Worm (Caenorhabditis elegans) whole organism, late embryonic: ENCODE data around the gene pot-1.
A peak's percentile ranks its signal among the peaks of the same experiment; 100 is the strongest.

Experiments
- C08G9.2 ChIP-seq: sonication (generic microtip); optimal IDR thresholded peaks from 2 replicates; lab custom pipeline; 2016; ENCODE audit warnings: mild to moderate bottlenecking, missing genetic modification characterization, moderate library complexity, missing compliant biosample characterization
- C38D4.7 ChIP-seq: fragments of 200-800 bp; sonication (Bioruptor generic); optimal IDR thresholded peaks from 2 replicates; lab custom pipeline; 2018; ENCODE audit warnings: mild to moderate bottlenecking, missing genetic modification characterization, moderate library complexity, missing compliant biosample characterization
- F13H6.1 ChIP-seq: sonication (generic microtip); optimal IDR thresholded peaks from 2 replicates; lab custom pipeline; 2016; ENCODE audit warnings: missing genetic modification characterization, missing compliant biosample characterization
- K02D7.2 ChIP-seq: sonication (generic microtip); optimal IDR thresholded peaks from 2 replicates; lab custom pipeline; 2017; ENCODE audit warnings: mild to moderate bottlenecking, missing genetic modification characterization, missing compliant biosample characterization
- K09A11.1 ChIP-seq: sonication (generic microtip); optimal IDR thresholded peaks from 2 replicates; lab custom pipeline; 2017; ENCODE audit warnings: antibody characterized with exemption, mild to moderate bottlenecking, missing genetic modification characterization, missing compliant biosample characterization; ENCODE audit not compliant: insufficient read depth
- ama-1 ChIP-seq: fragments of 150-350 bp; optimal IDR thresholded peaks from 2 replicates; lab custom pipeline; 2014
- ceh-14 ChIP-seq: sonication (generic microtip); optimal IDR thresholded peaks from 2 replicates; lab custom pipeline; 2016; ENCODE audit warnings: missing genotype, missing genetic modification characterization, missing compliant biosample characterization
- ceh-18 ChIP-seq: sonication (generic microtip); optimal IDR thresholded peaks from 2 replicates; lab custom pipeline; 2016; ENCODE audit warnings: missing genetic modification characterization, missing compliant biosample characterization
- ceh-19 ChIP-seq: fragments of 200-800 bp; sonication (Bioruptor generic); optimal IDR thresholded peaks from 2 replicates; lab custom pipeline; 2018; ENCODE audit warnings: mild to moderate bottlenecking, missing genetic modification characterization, missing compliant biosample characterization
- ceh-2 ChIP-seq: sonication (generic microtip); optimal IDR thresholded peaks from 2 replicates; lab custom pipeline; 2016; ENCODE audit warnings: missing genotype, missing genetic modification characterization, missing compliant biosample characterization
- ceh-24 ChIP-seq: sonication (generic microtip); optimal IDR thresholded peaks from 2 replicates; lab custom pipeline; 2016; ENCODE audit warnings: mild to moderate bottlenecking, missing genetic modification characterization, missing compliant biosample characterization
- ceh-30 ChIP-seq: fragments of 150-350 bp; optimal IDR thresholded peaks from 2 replicates; lab custom pipeline; 2014; ENCODE audit warnings: missing biosample characterization, missing genetic modification characterization
- ceh-31 ChIP-seq: sonication (generic microtip); optimal IDR thresholded peaks from 2 replicates; lab custom pipeline; 2016; ENCODE audit warnings: missing genetic modification characterization, missing compliant biosample characterization
- ceh-34 ChIP-seq: sonication (generic microtip); optimal IDR thresholded peaks from 2 replicates; lab custom pipeline; 2016; ENCODE audit warnings: mild to moderate bottlenecking, missing genetic modification characterization, missing compliant biosample characterization
- ceh-45 ChIP-seq: fragments of 200-800 bp; sonication (Bioruptor generic); IDR thresholded peaks from 2 replicates; pipeline ENCODE4 v1.3.6; 2022; ENCODE audit warnings: missing genetic modification reagents, missing genetic modification characterization, missing compliant biosample characterization
- ceh-48 ChIP-seq: sonication (generic microtip); optimal IDR thresholded peaks from 2 replicates; lab custom pipeline; 2016; ENCODE audit warnings: missing genetic modification characterization, inconsistent platforms, missing compliant biosample characterization
- ceh-9 ChIP-seq: sonication (generic microtip); optimal IDR thresholded peaks from 2 replicates; lab custom pipeline; 2016; ENCODE audit warnings: mild to moderate bottlenecking, missing genetic modification characterization, inconsistent platforms, missing compliant biosample characterization
- che-1 ChIP-seq: sonication (generic microtip); optimal IDR thresholded peaks from 2 replicates; lab custom pipeline; 2016; ENCODE audit warnings: mild to moderate bottlenecking, missing genetic modification characterization, missing compliant biosample characterization
- dmd-4 ChIP-seq: sonication (generic microtip); optimal IDR thresholded peaks from 2 replicates; lab custom pipeline; 2016; ENCODE audit warnings: borderline replicate concordance, missing genetic modification characterization, missing compliant biosample characterization
- dve-1 ChIP-seq: sonication (generic microtip); optimal IDR thresholded peaks from 2 replicates; lab custom pipeline; 2017; ENCODE audit warnings: antibody characterized with exemption, mild to moderate bottlenecking, missing genetic modification characterization, missing compliant biosample characterization
- elt-2 ChIP-seq: sonication (generic microtip); optimal IDR thresholded peaks from 2 replicates; lab custom pipeline; 2016; ENCODE audit warnings: missing genetic modification reagents, missing genetic modification characterization, missing compliant biosample characterization
- elt-4 ChIP-seq: sonication (generic microtip); optimal IDR thresholded peaks from 2 replicates; lab custom pipeline; 2016; ENCODE audit warnings: missing genetic modification characterization, missing compliant biosample characterization
- ets-4 ChIP-seq: sonication (generic microtip); optimal IDR thresholded peaks from 2 replicates; lab custom pipeline; 2016; ENCODE audit warnings: missing genetic modification characterization, missing compliant biosample characterization
- fkh-10 ChIP-seq: fragments of 150-350 bp; optimal IDR thresholded peaks from 2 replicates; lab custom pipeline; 2014; ENCODE audit warnings: missing biosample characterization, missing genetic modification reagents, missing genetic modification characterization
- gmeb-2 ChIP-seq: sonication (generic microtip); optimal IDR thresholded peaks from 2 replicates; lab custom pipeline; 2016; ENCODE audit warnings: missing genetic modification characterization, inconsistent platforms, missing compliant biosample characterization
- hlh-13 ChIP-seq: fragments of 200-800 bp; sonication (Bioruptor generic); optimal IDR thresholded peaks from 2 replicates; lab custom pipeline; 2018; ENCODE audit warnings: mild to moderate bottlenecking, missing genetic modification characterization, missing compliant biosample characterization
- hlh-15 ChIP-seq: sonication (generic microtip); optimal IDR thresholded peaks from 2 replicates; lab custom pipeline; 2016; ENCODE audit warnings: missing genetic modification characterization, missing compliant biosample characterization
- hlh-30 ChIP-seq: sonication (generic microtip); optimal IDR thresholded peaks from 2 replicates; lab custom pipeline; 2017; ENCODE audit warnings: antibody characterized with exemption, missing genetic modification characterization, missing compliant biosample characterization; ENCODE audit not compliant: insufficient read depth
- hlh-6 ChIP-seq: sonication (generic microtip); optimal IDR thresholded peaks from 2 replicates; lab custom pipeline; 2016; ENCODE audit warnings: missing genotype, missing genetic modification characterization, missing compliant biosample characterization
- lin-11 ChIP-seq: fragments of 200-800 bp; sonication (Bioruptor generic); optimal IDR thresholded peaks from 2 replicates; lab custom pipeline; 2018; ENCODE audit warnings: mild to moderate bottlenecking, missing genetic modification characterization, missing compliant biosample characterization
- madf-2 ChIP-seq: sonication (generic microtip); optimal IDR thresholded peaks from 2 replicates; lab custom pipeline; 2017; ENCODE audit warnings: missing genetic modification characterization, missing compliant biosample characterization
- mec-3 ChIP-seq: sonication (generic microtip); optimal IDR thresholded peaks from 2 replicates; lab custom pipeline; 2016; ENCODE audit warnings: borderline replicate concordance, missing genetic modification characterization, missing compliant biosample characterization
- nfya-1 ChIP-seq: sonication (generic microtip); optimal IDR thresholded peaks from 2 replicates; lab custom pipeline; 2017; ENCODE audit warnings: missing genetic modification characterization, mild to moderate bottlenecking, missing compliant biosample characterization, antibody characterized with exemption, moderate library complexity
- nhr-11 ChIP-seq: fragments of 150-350 bp; optimal IDR thresholded peaks from 2 replicates; lab custom pipeline; 2014; ENCODE audit warnings: missing biosample characterization, missing genetic modification characterization
- pat-9 ChIP-seq: fragments of 200-800 bp; sonication (Bioruptor generic); optimal IDR thresholded peaks from 2 replicates; lab custom pipeline; 2018; ENCODE audit warnings: mild to moderate bottlenecking, missing genetic modification characterization, moderate library complexity, missing compliant biosample characterization
- pha-2 ChIP-seq: sonication (generic microtip); optimal IDR thresholded peaks from 2 replicates; lab custom pipeline; 2017; ENCODE audit warnings: mild to moderate bottlenecking, missing genetic modification characterization, missing compliant biosample characterization
- pha-4 ChIP-seq: fragments of 150-350 bp; optimal IDR thresholded peaks from 2 replicates; lab custom pipeline; 2018; ENCODE audit warnings: missing biosample characterization, missing genetic modification reagents, missing genetic modification characterization
- pqm-1 ChIP-seq: sonication (generic microtip); optimal IDR thresholded peaks from 2 replicates; lab custom pipeline; 2016; ENCODE audit warnings: missing genetic modification characterization, missing compliant biosample characterization
- pros-1 ChIP-seq: fragments of 150-350 bp; optimal IDR thresholded peaks from 2 replicates; lab custom pipeline; 2014; ENCODE audit warnings: missing biosample characterization, missing genetic modification reagents, missing genetic modification characterization
- ref-2 ChIP-seq: sonication (generic microtip); optimal IDR thresholded peaks from 2 replicates; lab custom pipeline; 2016; ENCODE audit warnings: missing genetic modification characterization, missing compliant biosample characterization
- rnt-1 ChIP-seq: sonication (generic microtip); optimal IDR thresholded peaks from 2 replicates; lab custom pipeline; 2016; ENCODE audit warnings: missing genetic modification characterization, missing compliant biosample characterization
- syd-9 ChIP-seq: sonication (generic microtip); optimal IDR thresholded peaks from 2 replicates; lab custom pipeline; 2016; ENCODE audit warnings: mild to moderate bottlenecking, missing genetic modification characterization, moderate library complexity, missing compliant biosample characterization
- tbx-2 ChIP-seq: sonication (generic microtip); optimal IDR thresholded peaks from 2 replicates; lab custom pipeline; 2016; ENCODE audit warnings: missing genetic modification characterization, missing compliant biosample characterization
- tbx-7 ChIP-seq: sonication (generic microtip); optimal IDR thresholded peaks from 2 replicates; lab custom pipeline; 2016; ENCODE audit warnings: missing genotype, missing genetic modification characterization, missing compliant biosample characterization
- ttx-3 ChIP-seq: sonication (generic microtip); optimal IDR thresholded peaks from 2 replicates; lab custom pipeline; 2016; ENCODE audit warnings: missing genetic modification reagents, missing genetic modification characterization, missing compliant biosample characterization
- unc-3 ChIP-seq, 2 experiments: fragments of 200-800 bp in 1 of 2; sonication (Bioruptor generic) in 1 of 2; sonication (generic microtip) in 1 of 2; conservative IDR thresholded peaks in 1 of 2; optimal IDR thresholded peaks in 1 of 2; 2 replicates each; pipeline versions ENCODE4 v1.3.6 to Lab custom; 2016 to 2022; ENCODE audit warnings: missing compliant biosample characterization in 2 of 2, missing genetic modification characterization in 2 of 2, missing genetic modification reagents in 1 of 2
- unc-42 ChIP-seq: sonication (generic microtip); optimal IDR thresholded peaks from 2 replicates; lab custom pipeline; 2016; ENCODE audit warnings: missing genotype, missing genetic modification characterization, missing compliant biosample characterization
- unc-55 ChIP-seq: sonication (generic microtip); optimal IDR thresholded peaks from 2 replicates; lab custom pipeline; 2017; ENCODE audit warnings: missing biosample characterization, missing genetic modification reagents, missing genetic modification characterization
- zip-5 ChIP-seq: sonication (generic microtip); optimal IDR thresholded peaks from 2 replicates; lab custom pipeline; 2016; ENCODE audit warnings: missing genetic modification characterization, missing compliant biosample characterization
- ztf-16 ChIP-seq: sonication (generic microtip); optimal IDR thresholded peaks from 2 replicates; lab custom pipeline; 2017; ENCODE audit warnings: missing genetic modification characterization, missing compliant biosample characterization

Gene pot-1

ce11 chrIII:7162065-7162762 lies 28.7 kb upstream of the pot-1 start, which contains the start of the genes syf-2 and K04G7.1:
TSS of gene syf-2 (minus strand) at chrIII:7162115.
TSS of gene K04G7.1 (plus strand) at chrIII:7162712.
- TF ChIP-seq madf-2 (tag; lab: Kevin White, UChicago) (no peak), ceh-34 (tag; lab: Kevin White, UChicago) (peak; percentile 57), ceh-18 (tag; lab: Kevin White, UChicago) (peak; percentile 26), K02D7.2 (no peak), C38D4.7 (GFP tag; lab: Kevin White, UChicago) (no peak), ztf-16 (tag; lab: Kevin White, UChicago) (peak; percentile 25), syd-9 (tag; lab: Kevin White, UChicago) (no peak), ceh-2 (no peak), unc-42 (tag; lab: Kevin White, UChicago) (peak; percentile 64), ceh-24 (no peak), pqm-1 (tag; lab: Kevin White, UChicago) (no peak), ttx-3 (no peak), ama-1 (lab: Kevin White, UChicago) (no peak), ets-4 (no peak), che-1 (tag; lab: Kevin White, UChicago) (no peak), hlh-13 (GFP tag; lab: Kevin White, UChicago) (no peak), tbx-2 (peak; percentile 72), hlh-15 (no peak), hlh-6 (no peak), pat-9 (tag; lab: Kevin White, UChicago) (no peak), pha-2 (tag; lab: Kevin White, UChicago) (no peak), rnt-1 (tag; lab: Kevin White, UChicago) (no peak), hlh-30 (peak; percentile 70), ceh-14 (tag; lab: Kevin White, UChicago) (peak; percentile 68), elt-2 (tag; lab: Kevin White, UChicago) (peak; percentile 70), elt-4 (tag; lab: Kevin White, UChicago) (no peak), gmeb-2 (no peak), dmd-4 (no peak), ceh-31 (tag; lab: Kevin White, UChicago) (peak; percentile 71), pha-4 (no peak), nhr-11 (tag; lab: Kevin White, UChicago) (no peak), nfya-1 (tag; lab: Kevin White, UChicago) (peak; percentile 78), lin-11 (tag; lab: Kevin White, UChicago) (no peak), fkh-10 (no peak), mec-3 (tag; lab: Kevin White, UChicago) (no peak), ceh-45 (no peak), ceh-19 (GFP tag; lab: Kevin White, UChicago) (no peak), ceh-48 (tag; lab: Kevin White, UChicago) (peak; percentile 8), K09A11.1 (tag; lab: Kevin White, UChicago) (peak; percentile 42), ref-2 (tag; lab: Kevin White, UChicago) (peak; percentile 28), pros-1 (tag; lab: Kevin White, UChicago) (peak; percentile 5), unc-3 (GFP tag; conservative IDR thresholded peaks at IDR 0.05; lab: Robert Waterston, UW) (no peak), unc-3 (tag; optimal IDR thresholded peaks at IDR 0.05; lab: Kevin White, UChicago) (no peak), F13H6.1 (tag; lab: Kevin White, UChicago) (no peak), ceh-9 (tag; lab: Kevin White, UChicago) (no peak), ceh-30 (tag; lab: Kevin White, UChicago) (no peak), tbx-7 (no peak), dve-1 (peak; percentile 53), C08G9.2 (tag; lab: Kevin White, UChicago) (no peak), unc-55 (GFP tag; lab: Kevin White, UChicago) (peak; percentile 76), zip-5 (tag; lab: Kevin White, UChicago) (no peak)
